Worm (Caenorhabditis elegans) whole organism, L3 larva: ENCODE measurements around the gene exc-1.

ENCODE experiments used
- R02D3.7 ChIP-seq: fragments of 150-350 bp; optimal IDR thresholded peaks from 2 replicates; lab custom pipeline; 2014; ENCODE audit warnings: missing biosample characterization, missing genetic modification characterization
- aly-2 ChIP-seq: fragments of 150-350 bp; optimal IDR thresholded peaks from 2 replicates; lab custom pipeline; 2014; ENCODE audit warnings: missing biosample characterization, missing genetic modification characterization
- ceh-28 ChIP-seq: fragments of 150-350 bp; optimal IDR thresholded peaks from 2 replicates; lab custom pipeline; 2014; ENCODE audit warnings: missing biosample characterization, missing genetic modification reagents, missing genetic modification characterization
- egl-5 ChIP-seq: fragments of 150-350 bp; optimal IDR thresholded peaks from 2 replicates; lab custom pipeline; 2017; ENCODE audit warnings: missing biosample characterization, missing genetic modification reagents, missing genetic modification characterization, inconsistent platforms
- elt-1 ChIP-seq: fragments of 150-350 bp; optimal IDR thresholded peaks from 2 replicates; lab custom pipeline; 2014; ENCODE audit warnings: missing biosample characterization, missing genetic modification characterization
- elt-2 ChIP-seq: sonication (generic microtip); optimal IDR thresholded peaks from 2 replicates; lab custom pipeline; 2016; ENCODE audit warnings: missing genetic modification reagents, mild to moderate bottlenecking, missing genetic modification characterization, missing compliant biosample characterization
- elt-3 ChIP-seq, 3 experiments: fragments of 150-350 bp in 1 of 3; sonication (generic microtip) in 2 of 3; optimal IDR thresholded peaks; 2 replicates in 2 of 3; 4 replicates in 1 of 3; lab custom pipeline; 2014 to 2017; ENCODE audit warnings: missing biosample characterization in 3 of 3, missing genetic modification characterization in 3 of 3
- fkh-2 ChIP-seq: fragments of 150-350 bp; optimal IDR thresholded peaks from 2 replicates; lab custom pipeline; 2014; ENCODE audit warnings: missing biosample characterization, missing genetic modification reagents, missing genetic modification characterization
- hmg-11 ChIP-seq: sonication (generic microtip); optimal IDR thresholded peaks from 2 replicates; lab custom pipeline; 2016; ENCODE audit warnings: missing genetic modification characterization, missing compliant biosample characterization
- jun-1 ChIP-seq: fragments of 150-350 bp; optimal IDR thresholded peaks from 2 replicates; lab custom pipeline; 2014; ENCODE audit warnings: missing biosample characterization, missing genetic modification reagents, missing genetic modification characterization
- nhr-23 ChIP-seq: fragments of 150-350 bp; optimal IDR thresholded peaks from 2 replicates; lab custom pipeline; 2014; ENCODE audit warnings: missing biosample characterization, missing genetic modification reagents, missing genetic modification characterization
- nhr-25 ChIP-seq: sonication (generic microtip); optimal IDR thresholded peaks from 2 replicates; lab custom pipeline; 2017; ENCODE audit warnings: missing biosample characterization, missing genetic modification characterization
- nhr-76 ChIP-seq: fragments of 150-350 bp; sonication (generic microtip); optimal IDR thresholded peaks from 5 replicates; lab custom pipeline; 2014; ENCODE audit warnings: missing biosample characterization, missing genetic modification characterization
- pha-4 ChIP-seq: fragments of 150-350 bp; optimal IDR thresholded peaks from 2 replicates; lab custom pipeline; 2014; ENCODE audit warnings: missing biosample characterization, missing genetic modification reagents, missing genetic modification characterization
- pqm-1 ChIP-seq: fragments of 150-350 bp; optimal IDR thresholded peaks from 2 replicates; lab custom pipeline; 2017; ENCODE audit warnings: missing biosample characterization, missing genetic modification characterization, inconsistent platforms
- sea-2 ChIP-seq: fragments of 150-350 bp; sonication (generic microtip); optimal IDR thresholded peaks from 4 replicates; lab custom pipeline; 2014; ENCODE audit warnings: missing biosample characterization, missing genetic modification reagents, missing genetic modification characterization
- skn-1 ChIP-seq: fragments of 150-350 bp; optimal IDR thresholded peaks from 2 replicates; lab custom pipeline; 2014; ENCODE audit warnings: missing biosample characterization, missing genetic modification characterization
- snpc-4 ChIP-seq: fragments of 150-350 bp; optimal IDR thresholded peaks from 2 replicates; lab custom pipeline; 2014; ENCODE audit warnings: missing biosample characterization, missing genetic modification characterization
- tbx-2 ChIP-seq: sonication (generic microtip); optimal IDR thresholded peaks from 2 replicates; lab custom pipeline; 2016; ENCODE audit warnings: mild to moderate bottlenecking, missing genetic modification characterization, missing compliant biosample characterization
- unc-39 ChIP-seq: sonication (generic microtip); optimal IDR thresholded peaks from 4 replicates; lab custom pipeline; 2017; ENCODE audit warnings: missing biosample characterization, missing genetic modification characterization
- ztf-4 ChIP-seq: fragments of 150-350 bp; optimal IDR thresholded peaks from 2 replicates; lab custom pipeline; 2014; ENCODE audit warnings: missing biosample characterization, missing genetic modification characterization

The exc-1 gene

DNA sequence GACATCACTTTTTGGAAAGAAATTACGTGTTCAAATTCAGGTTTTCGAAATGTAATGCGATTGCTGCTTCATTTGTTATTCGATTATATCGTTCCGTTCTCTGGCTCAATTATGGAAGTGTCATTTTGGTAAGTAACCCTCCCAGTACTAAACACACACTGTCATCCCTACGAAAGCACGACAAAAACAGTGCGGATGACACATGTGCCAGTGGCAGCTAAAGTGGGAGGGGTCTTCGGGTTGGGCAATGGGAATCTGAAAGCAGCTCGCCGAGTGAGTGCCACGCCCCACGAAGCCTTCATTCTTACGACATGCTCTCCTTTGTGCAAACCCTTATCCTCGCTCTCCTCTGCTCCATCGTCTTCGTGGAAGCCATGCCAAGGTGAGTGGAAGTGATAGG lies 43.7 kb downstream of the exc-1 start, which contains the start of gene flp-32:
Gene flp-32 (plus strand): TSS at position 301 of the 400 bp plus-strand sequence.
- TF ChIP-seq elt-1 (tag; lab: Kevin White, UChicago) (no peak), nhr-76 (tag; lab: Kevin White, UChicago) (no peak), sea-2 (GFP tag; lab: Kevin White, UChicago) (no peak), nhr-23 (tag; lab: Kevin White, UChicago) (no peak), R02D3.7 (tag; lab: Kevin White, UChicago) (no peak), pha-4 (tag; lab: Kevin White, UChicago) (no peak)

DNA sequence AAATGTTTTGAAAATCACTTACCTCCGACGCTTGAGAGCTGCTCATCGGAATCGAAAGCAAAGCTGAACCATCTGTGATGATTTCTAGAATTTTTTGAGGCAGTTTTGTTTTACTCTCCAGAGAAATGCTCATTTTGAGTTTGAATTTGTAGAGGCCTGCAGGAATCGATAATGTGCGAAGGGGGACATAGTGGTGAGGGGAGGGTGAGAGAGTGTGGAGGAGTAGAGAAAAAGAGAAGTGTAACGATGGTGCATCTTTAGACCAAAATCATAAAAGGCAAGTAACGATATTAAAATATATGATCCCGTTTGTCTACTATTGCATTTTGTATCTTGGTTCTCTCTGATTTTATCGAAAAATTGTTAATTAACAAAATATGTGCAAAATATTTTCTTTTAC lies 46.2 kb downstream of the exc-1 start, which contains the start of gene blos-8:
Gene blos-8 (minus strand): TSS at position 216 of the 400 bp plus-strand sequence.
- TF ChIP-seq hmg-11 (tag; lab: Kevin White, UChicago) (peak; percentile 43), ceh-28 (tag; lab: Kevin White, UChicago) (peak; percentile 47), egl-5 (tag; lab: Kevin White, UChicago) (no peak)

DNA sequence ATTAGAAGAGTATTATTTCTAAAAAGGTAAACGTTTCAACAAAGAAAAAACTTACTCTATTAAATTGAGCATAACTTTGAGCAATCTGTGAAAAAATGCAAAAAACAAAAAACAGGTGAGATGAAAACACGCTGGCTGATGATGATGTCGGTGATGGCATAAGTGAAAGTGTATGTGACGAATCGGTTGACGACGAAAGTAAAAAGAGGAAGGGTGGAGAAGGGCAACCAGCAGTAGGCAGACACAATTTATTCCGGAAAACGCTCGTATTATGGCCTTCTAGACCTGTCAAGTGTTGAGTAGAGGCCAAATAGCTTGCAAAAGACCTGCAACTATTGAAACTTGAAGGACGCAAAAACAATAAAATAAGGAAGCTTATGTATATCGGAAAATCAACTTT lies 49.3 kb downstream of the exc-1 start, which contains the start of gene nas-13:
Gene nas-13 (minus strand): TSS at position 323 of the 400 bp plus-strand sequence.
- TF ChIP-seq fkh-2 (tag; lab: Kevin White, UChicago): no peak
- TF ChIP-seq unc-39: no peak
- peak; percentile 60 for TF ChIP-seq nhr-25
- TF ChIP-seq ztf-4 (tag; lab: Kevin White, UChicago): no peak
- TF ChIP-seq, all 47 proteins: peak for 1

DNA sequence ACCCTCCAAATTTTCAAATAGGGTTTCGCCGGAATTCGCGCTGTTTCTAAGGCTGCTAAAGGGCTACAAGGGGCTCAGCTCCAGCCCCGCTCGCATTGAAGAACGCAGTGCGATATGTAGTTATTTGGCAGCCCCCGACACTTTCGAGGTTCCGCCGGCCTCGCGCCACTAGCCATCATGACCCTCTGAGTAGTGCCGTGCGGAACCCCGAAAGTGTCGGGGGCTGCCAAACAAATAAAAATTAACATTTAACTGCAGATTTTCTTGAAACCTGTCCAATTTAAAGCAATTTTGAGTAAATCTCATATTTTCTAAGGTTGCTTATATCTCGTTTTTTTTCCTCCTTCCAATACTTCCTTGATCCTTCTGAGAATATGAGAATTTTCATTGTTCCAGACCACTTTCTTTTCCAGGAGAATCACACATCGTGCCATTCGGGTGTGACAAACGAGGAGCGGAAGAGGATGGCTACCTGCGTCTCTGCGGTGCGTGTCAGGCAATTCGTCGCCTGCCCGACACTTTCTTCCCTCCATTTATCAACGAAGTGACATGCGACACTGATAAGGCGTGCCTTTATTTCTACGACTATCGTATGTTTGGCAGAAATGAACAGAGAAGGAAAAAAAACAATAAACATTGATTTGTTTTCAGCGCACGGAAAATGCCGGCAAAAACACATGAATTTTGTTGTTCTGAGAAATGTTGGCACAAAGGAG lies 53.3 kb downstream of the exc-1 start:
- TF ChIP-seq tbx-2 (tag; lab: Kevin White, UChicago) (no peak), pqm-1 (tag; lab: Kevin White, UChicago) (peak; percentile 77), snpc-4 (tag; lab: Kevin White, UChicago) (peak; percentile 12), skn-1 (tag; lab: Kevin White, UChicago) (no peak), elt-2 (peak; percentile 94), elt-3 (tag; optimal IDR thresholded peaks at IDR 0.05; lab: Kevin White, UChicago) (peak in 2 of 3 experiments; percentile 5 to 75), nhr-23 (tag; lab: Kevin White, UChicago) (no peak), aly-2 (no peak), jun-1 (peak; percentile 55)

DNA sequence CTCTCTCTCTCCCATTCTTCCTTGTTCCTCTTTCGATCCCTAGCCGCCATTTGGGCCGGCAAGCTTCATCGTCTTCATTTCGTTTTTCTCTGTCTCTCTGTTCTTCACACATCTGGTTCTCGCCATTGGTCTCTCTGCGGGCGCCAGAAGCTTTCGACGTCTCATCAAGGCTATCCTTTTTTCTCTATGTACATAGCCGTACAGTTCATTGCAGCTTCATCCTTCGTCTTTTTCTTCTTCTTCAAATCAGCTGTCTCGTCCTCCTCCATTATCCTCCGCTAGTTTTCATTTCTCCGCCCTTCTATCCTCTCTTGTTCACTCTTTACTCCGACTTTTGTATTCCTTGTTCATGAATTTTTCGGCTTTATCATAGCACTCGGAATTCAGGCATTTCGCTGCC lies 56.5 kb downstream of the exc-1 start, which contains the start of gene F39D8.3:
Gene F39D8.3 (plus strand): TSS at position 301 of the 400 bp plus-strand sequence.
- TF ChIP-seq nhr-25 (peak; percentile 51), snpc-4 (tag; lab: Kevin White, UChicago) (no peak)
